Worm (Caenorhabditis elegans) whole organism, L3 larva: Measurements from ENCODE around the gene hlh-14.

Experiments used
- R02D3.7 ChIP-seq: fragments of 150-350 bp; optimal IDR thresholded peaks from 2 replicates; lab custom pipeline; 2014; ENCODE audit warnings: missing biosample characterization, missing genetic modification characterization
- ZK546.5 ChIP-seq: sonication (generic microtip); optimal IDR thresholded peaks from 2 replicates; lab custom pipeline; 2017; ENCODE audit warnings: missing biosample characterization, missing genetic modification characterization
- aly-2 ChIP-seq: fragments of 150-350 bp; optimal IDR thresholded peaks from 2 replicates; lab custom pipeline; 2014; ENCODE audit warnings: missing biosample characterization, missing genetic modification characterization
- ama-1 ChIP-seq: fragments of 150-350 bp; optimal IDR thresholded peaks from 2 replicates; lab custom pipeline; 2018
- ceh-16 ChIP-seq: sonication (generic microtip); optimal IDR thresholded peaks from 2 replicates; lab custom pipeline; 2017; ENCODE audit warnings: missing biosample characterization, missing genetic modification characterization
- ceh-28 ChIP-seq: fragments of 150-350 bp; optimal IDR thresholded peaks from 2 replicates; lab custom pipeline; 2014; ENCODE audit warnings: missing biosample characterization, missing genetic modification reagents, missing genetic modification characterization
- ceh-82 ChIP-seq: fragments of 150-350 bp; optimal IDR thresholded peaks from 2 replicates; lab custom pipeline; 2014; ENCODE audit warnings: missing biosample characterization, missing genetic modification characterization
- ceh-9 ChIP-seq: sonication (generic microtip); optimal IDR thresholded peaks from 2 replicates; lab custom pipeline; 2018; ENCODE audit warnings: missing biosample characterization, missing genetic modification characterization
- daf-12 ChIP-seq: fragments of 150-350 bp; optimal IDR thresholded peaks from 2 replicates; lab custom pipeline; 2014; ENCODE audit warnings: missing biosample characterization, missing genetic modification reagents, missing genetic modification characterization
- egl-27 ChIP-seq: sonication (generic microtip); optimal IDR thresholded peaks from 4 replicates; lab custom pipeline; 2017; ENCODE audit warnings: missing biosample characterization, missing genetic modification reagents, missing genetic modification characterization
- egl-5 ChIP-seq: fragments of 150-350 bp; optimal IDR thresholded peaks from 2 replicates; lab custom pipeline; 2017; ENCODE audit warnings: missing biosample characterization, missing genetic modification reagents, missing genetic modification characterization, inconsistent platforms
- elt-1 ChIP-seq: fragments of 150-350 bp; optimal IDR thresholded peaks from 2 replicates; lab custom pipeline; 2014; ENCODE audit warnings: missing biosample characterization, missing genetic modification characterization
- elt-2 ChIP-seq: sonication (generic microtip); optimal IDR thresholded peaks from 2 replicates; lab custom pipeline; 2016; ENCODE audit warnings: missing genetic modification reagents, mild to moderate bottlenecking, missing genetic modification characterization, missing compliant biosample characterization
- elt-3 ChIP-seq, 3 experiments: fragments of 150-350 bp in 1 of 3; sonication (generic microtip) in 2 of 3; optimal IDR thresholded peaks; 2 replicates in 2 of 3; 4 replicates in 1 of 3; lab custom pipeline; 2014 to 2017; ENCODE audit warnings: missing biosample characterization in 3 of 3, missing genetic modification characterization in 3 of 3
- eor-1 ChIP-seq, 2 experiments: fragments of 150-350 bp; optimal IDR thresholded peaks; 2 replicates each; lab custom pipeline; 2014 to 2018; ENCODE audit warnings: missing biosample characterization in 2 of 2, missing genetic modification characterization in 2 of 2
- fkh-10 ChIP-seq: sonication (generic microtip); optimal IDR thresholded peaks from 2 replicates; lab custom pipeline; 2017; ENCODE audit warnings: missing biosample characterization, missing genetic modification reagents, missing genetic modification characterization
- fkh-2 ChIP-seq: fragments of 150-350 bp; optimal IDR thresholded peaks from 2 replicates; lab custom pipeline; 2014; ENCODE audit warnings: missing biosample characterization, missing genetic modification reagents, missing genetic modification characterization
- fos-1 ChIP-seq: fragments of 150-350 bp; optimal IDR thresholded peaks from 2 replicates; lab custom pipeline; 2014; ENCODE audit warnings: missing biosample characterization, missing genetic modification characterization
- hmg-11 ChIP-seq: sonication (generic microtip); optimal IDR thresholded peaks from 2 replicates; lab custom pipeline; 2016; ENCODE audit warnings: missing genetic modification characterization, missing compliant biosample characterization
- jun-1 ChIP-seq: fragments of 150-350 bp; optimal IDR thresholded peaks from 2 replicates; lab custom pipeline; 2014; ENCODE audit warnings: missing biosample characterization, missing genetic modification reagents, missing genetic modification characterization
- lin-15B ChIP-seq: fragments of 150-350 bp; optimal IDR thresholded peaks from 2 replicates; lab custom pipeline; 2014; ENCODE audit warnings: missing biosample characterization, missing genetic modification characterization
- lin-39 ChIP-seq: fragments of 150-350 bp; optimal IDR thresholded peaks from 2 replicates; lab custom pipeline; 2018; ENCODE audit warnings: missing biosample characterization, missing genetic modification reagents, missing genetic modification characterization
- lsy-12 ChIP-seq: sonication (generic microtip); optimal IDR thresholded peaks from 2 replicates; lab custom pipeline; 2016; ENCODE audit warnings: mild to moderate bottlenecking, missing genetic modification characterization, missing compliant biosample characterization
- mdl-1 ChIP-seq: fragments of 150-350 bp; optimal IDR thresholded peaks from 2 replicates; lab custom pipeline; 2014; ENCODE audit warnings: missing biosample characterization, missing genetic modification characterization
- mml-1 ChIP-seq: fragments of 150-350 bp; sonication (generic microtip); optimal IDR thresholded peaks from 3 replicates; lab custom pipeline; 2014; ENCODE audit warnings: missing biosample characterization, missing genetic modification characterization
- nfya-1 ChIP-seq: sonication (generic microtip); optimal IDR thresholded peaks from 2 replicates; lab custom pipeline; 2017; ENCODE audit warnings: missing genetic modification characterization, mild to moderate bottlenecking, missing compliant biosample characterization, antibody characterized with exemption, moderate library complexity; ENCODE audit not compliant: insufficient read depth
- nhr-11 ChIP-seq: fragments of 150-350 bp; optimal IDR thresholded peaks from 2 replicates; lab custom pipeline; 2014; ENCODE audit warnings: missing biosample characterization, missing genetic modification characterization
- nhr-12 ChIP-seq: fragments of 150-350 bp; optimal IDR thresholded peaks from 2 replicates; lab custom pipeline; 2014; ENCODE audit warnings: missing biosample characterization, missing genetic modification characterization
- nhr-23 ChIP-seq: fragments of 150-350 bp; optimal IDR thresholded peaks from 2 replicates; lab custom pipeline; 2014; ENCODE audit warnings: missing biosample characterization, missing genetic modification reagents, missing genetic modification characterization
- nhr-237 ChIP-seq: fragments of 150-350 bp; optimal IDR thresholded peaks from 2 replicates; lab custom pipeline; 2014; ENCODE audit warnings: missing biosample characterization, missing genetic modification characterization
- nhr-25 ChIP-seq: sonication (generic microtip); optimal IDR thresholded peaks from 2 replicates; lab custom pipeline; 2017; ENCODE audit warnings: missing biosample characterization, missing genetic modification characterization
- nhr-28 ChIP-seq: fragments of 150-350 bp; optimal IDR thresholded peaks from 2 replicates; lab custom pipeline; 2014; ENCODE audit warnings: missing biosample characterization, missing genetic modification characterization
- nhr-67 ChIP-seq: fragments of 150-350 bp; optimal IDR thresholded peaks from 2 replicates; lab custom pipeline; 2014; ENCODE audit warnings: missing biosample characterization, missing genetic modification characterization
- nhr-76 ChIP-seq: fragments of 150-350 bp; sonication (generic microtip); optimal IDR thresholded peaks from 5 replicates; lab custom pipeline; 2014; ENCODE audit warnings: missing biosample characterization, missing genetic modification characterization
- nhr-77 ChIP-seq: fragments of 150-350 bp; optimal IDR thresholded peaks from 2 replicates; lab custom pipeline; 2014; ENCODE audit warnings: missing biosample characterization, missing genetic modification characterization
- pha-4 ChIP-seq: fragments of 150-350 bp; optimal IDR thresholded peaks from 2 replicates; lab custom pipeline; 2014; ENCODE audit warnings: missing biosample characterization, missing genetic modification reagents, missing genetic modification characterization
- pqm-1 ChIP-seq: fragments of 150-350 bp; optimal IDR thresholded peaks from 2 replicates; lab custom pipeline; 2017; ENCODE audit warnings: missing biosample characterization, missing genetic modification characterization, inconsistent platforms
- sea-2 ChIP-seq: fragments of 150-350 bp; sonication (generic microtip); optimal IDR thresholded peaks from 4 replicates; lab custom pipeline; 2014; ENCODE audit warnings: missing biosample characterization, missing genetic modification reagents, missing genetic modification characterization
- skn-1 ChIP-seq: fragments of 150-350 bp; optimal IDR thresholded peaks from 2 replicates; lab custom pipeline; 2014; ENCODE audit warnings: missing biosample characterization, missing genetic modification characterization
- snpc-4 ChIP-seq: fragments of 150-350 bp; optimal IDR thresholded peaks from 2 replicates; lab custom pipeline; 2014; ENCODE audit warnings: missing biosample characterization, missing genetic modification characterization
- tbx-2 ChIP-seq: sonication (generic microtip); optimal IDR thresholded peaks from 2 replicates; lab custom pipeline; 2016; ENCODE audit warnings: mild to moderate bottlenecking, missing genetic modification characterization, missing compliant biosample characterization
- unc-39 ChIP-seq: sonication (generic microtip); optimal IDR thresholded peaks from 4 replicates; lab custom pipeline; 2017; ENCODE audit warnings: missing biosample characterization, missing genetic modification characterization
- unc-62 ChIP-seq: fragments of 150-350 bp; sonication (generic microtip); optimal IDR thresholded peaks from 4 replicates; lab custom pipeline; 2014; ENCODE audit warnings: missing biosample characterization, missing genetic modification reagents, missing genetic modification characterization
- zag-1 ChIP-seq: fragments of 150-350 bp; optimal IDR thresholded peaks from 2 replicates; lab custom pipeline; 2014; ENCODE audit warnings: missing biosample characterization, missing genetic modification characterization
- ztf-11 ChIP-seq: fragments of 150-350 bp; optimal IDR thresholded peaks from 2 replicates; lab custom pipeline; 2014; ENCODE audit warnings: missing biosample characterization, missing genetic modification characterization
- ztf-4 ChIP-seq: fragments of 150-350 bp; optimal IDR thresholded peaks from 2 replicates; lab custom pipeline; 2014; ENCODE audit warnings: missing biosample characterization, missing genetic modification characterization

Gene hlh-14

DNA sequence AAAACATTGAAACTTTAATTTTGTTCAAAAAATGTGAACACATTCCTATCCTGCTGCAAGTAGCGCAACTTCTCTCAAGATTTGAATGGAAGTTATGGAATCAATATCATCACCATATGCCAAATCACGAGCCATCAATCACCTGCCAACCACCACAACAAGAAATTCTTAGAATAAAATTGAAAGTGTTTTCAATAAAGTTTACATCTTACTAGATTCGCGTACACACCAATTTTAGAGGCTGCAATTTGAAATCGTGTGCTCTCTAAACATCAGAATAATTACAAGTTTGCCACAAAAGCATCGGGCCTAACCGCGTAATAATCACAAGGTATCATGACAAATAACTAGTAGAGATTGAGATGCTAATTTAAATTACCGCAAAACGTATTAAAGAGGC lies 36.2 kb upstream of the hlh-14 start:
- TF ChIP-seq nhr-77 (tag; lab: Kevin White, UChicago): no peak
- TF ChIP-seq, all 47 proteins: peak for 0

DNA sequence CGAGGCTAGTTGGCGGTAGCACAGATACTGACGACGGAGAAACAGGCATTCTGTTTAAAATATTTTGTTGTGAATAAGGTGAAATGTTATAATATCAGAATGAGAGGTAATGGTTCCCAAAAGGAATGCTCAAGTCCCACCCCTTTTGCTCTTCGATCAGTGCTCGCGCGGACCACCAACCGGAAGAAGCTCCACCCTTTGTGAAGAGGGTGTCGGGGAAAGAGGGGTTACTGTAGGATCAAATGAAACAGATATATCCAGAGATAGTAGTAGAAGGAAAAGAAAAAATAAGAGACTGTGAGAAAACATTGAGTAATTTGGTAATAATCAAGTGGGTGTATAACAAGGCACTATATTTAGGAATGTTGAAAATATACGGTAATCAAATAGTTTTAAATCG lies 35.4 kb upstream of the hlh-14 start, which contains the start of the genes dmd-5 and F10C1.1:
dmd-5 (minus strand) TSS at position 101 of the 400 bp plus-strand sequence.
F10C1.1 (plus strand) TSS at position 110 of the 400 bp plus-strand sequence.
- TF ChIP-seq elt-3 (tag; optimal IDR thresholded peaks at IDR 0.05; lab: Kevin White, UChicago) (no peak), egl-5 (tag; lab: Kevin White, UChicago) (no peak), nhr-23 (tag; lab: Kevin White, UChicago) (no peak), ztf-11 (tag; lab: Kevin White, UChicago) (no peak), nhr-76 (tag; lab: Kevin White, UChicago) (no peak), lsy-12 (tag; lab: Kevin White, UChicago) (no peak), mdl-1 (tag; lab: Kevin White, UChicago) (no peak), elt-2 (tag; lab: Kevin White, UChicago) (no peak), snpc-4 (tag; lab: Kevin White, UChicago) (no peak), lin-39 (tag; lab: Kevin White, UChicago) (no peak), nhr-25 (tag; lab: Kevin White, UChicago) (no peak), nhr-237 (tag; lab: Kevin White, UChicago) (no peak), ZK546.5 (tag; lab: Kevin White, UChicago) (no peak), hmg-11 (tag; lab: Kevin White, UChicago) (no peak), lin-15B (tag; lab: Kevin White, UChicago) (no peak), fkh-10 (GFP tag; lab: Kevin White, UChicago) (no peak), nhr-12 (tag; lab: Kevin White, UChicago) (no peak), nhr-11 (tag; lab: Kevin White, UChicago) (no peak), ama-1 (lab: Kevin White, UChicago) (no peak)

ce11 chrII:5772547-5773142 lies 34.0 kb upstream of the hlh-14 start:
- no peak for TF ChIP-seq skn-1 (tag; lab: Kevin White, UChicago)
- peak in 1 of 3 experiments; percentile 1 for TF ChIP-seq elt-3 (tag; optimal IDR thresholded peaks at IDR 0.05; lab: Kevin White, UChicago)
- no peak for TF ChIP-seq ama-1 (lab: Kevin White, UChicago)
- no peak for TF ChIP-seq ZK546.5 (tag; lab: Kevin White, UChicago)
- no peak for TF ChIP-seq nhr-11 (tag; lab: Kevin White, UChicago)
- TF ChIP-seq eor-1 (tag; optimal IDR thresholded peaks at IDR 0.05; lab: Kevin White, UChicago): no peak
- TF ChIP-seq mml-1: no peak
- TF ChIP-seq elt-1 (tag; lab: Kevin White, UChicago): no peak
- no peak for TF ChIP-seq egl-27 (tag; lab: Kevin White, UChicago)
- no peak for TF ChIP-seq daf-12
- no peak for TF ChIP-seq fkh-10 (GFP tag; lab: Kevin White, UChicago)
- TF ChIP-seq tbx-2 (tag; lab: Kevin White, UChicago): no peak
- TF ChIP-seq ceh-9 (tag; lab: Kevin White, UChicago): no peak
- TF ChIP-seq fkh-2 (tag; lab: Kevin White, UChicago): no peak
- TF ChIP-seq ceh-82: no peak
- no peak for TF ChIP-seq nhr-25 (tag; lab: Kevin White, UChicago)
- peak; percentile 16 for TF ChIP-seq nfya-1 (tag; lab: Kevin White, UChicago)
- TF ChIP-seq sea-2: no peak
- TF ChIP-seq nhr-12 (tag; lab: Kevin White, UChicago): no peak
- no peak for TF ChIP-seq jun-1 (tag; lab: Kevin White, UChicago)
- no peak for TF ChIP-seq aly-2 (tag; lab: Kevin White, UChicago)
- no peak for TF ChIP-seq ceh-16 (tag; lab: Kevin White, UChicago)
- no peak for TF ChIP-seq unc-39 (tag; lab: Kevin White, UChicago)
- TF ChIP-seq lin-39 (tag; lab: Kevin White, UChicago): peak; percentile 31
- no peak for TF ChIP-seq fos-1 (tag; lab: Kevin White, UChicago)
- no peak for TF ChIP-seq unc-62 (GFP tag; lab: Kevin White, UChicago)
- TF ChIP-seq nhr-77 (tag; lab: Kevin White, UChicago): no peak
- TF ChIP-seq ztf-11 (tag; lab: Kevin White, UChicago): no peak
- no peak for TF ChIP-seq lin-15B (tag; lab: Kevin White, UChicago)
- peak; percentile 19 for TF ChIP-seq snpc-4 (tag; lab: Kevin White, UChicago)
- no peak for TF ChIP-seq nhr-67
- no peak for TF ChIP-seq lsy-12 (tag; lab: Kevin White, UChicago)
- no peak for TF ChIP-seq nhr-23 (tag; lab: Kevin White, UChicago)
- TF ChIP-seq zag-1 (tag; lab: Kevin White, UChicago): no peak
- TF ChIP-seq nhr-237 (tag; lab: Kevin White, UChicago): no peak
- peak; percentile 46 for TF ChIP-seq elt-2 (tag; lab: Kevin White, UChicago)
- TF ChIP-seq egl-5 (tag; lab: Kevin White, UChicago): no peak
- no peak for TF ChIP-seq pqm-1 (tag; lab: Kevin White, UChicago)
- TF ChIP-seq nhr-28 (tag; lab: Kevin White, UChicago): no peak
- TF ChIP-seq pha-4 (tag; lab: Kevin White, UChicago): peak; percentile 32
- TF ChIP-seq R02D3.7 (tag; lab: Kevin White, UChicago): no peak
- TF ChIP-seq ceh-28 (tag; lab: Kevin White, UChicago): no peak
- no peak for TF ChIP-seq ztf-4 (tag; lab: Kevin White, UChicago)
- TF ChIP-seq hmg-11 (tag; lab: Kevin White, UChicago): peak; percentile 85
